Worm (Caenorhabditis elegans) whole organism, L4 larva: ENCODE results near the gene ldh-1.

Experiments used
- D1046.2 ChIP-seq: fragments of 200-800 bp; sonication (Bioruptor generic); IDR thresholded peaks from 2 replicates; pipeline ENCODE4 v1.3.6; 2022; ENCODE audit warnings: missing genetic modification characterization, missing compliant biosample characterization
- F49E8.2 ChIP-seq: sonication (generic microtip); optimal IDR thresholded peaks from 2 replicates; lab custom pipeline; 2016; ENCODE audit warnings: missing compliant biosample characterization, mild to moderate bottlenecking, missing genetic modification characterization, borderline replicate concordance
- Y105C5A.15 ChIP-seq: fragments of 200-800 bp; sonication (Bioruptor generic); IDR thresholded peaks from 2 replicates; pipeline ENCODE4 v1.3.6; 2022; ENCODE audit warnings: missing genetic modification characterization, missing compliant biosample characterization
- Y5F2A.4 ChIP-seq: fragments of 200-800 bp; sonication (Bioruptor generic); optimal IDR thresholded peaks from 2 replicates; lab custom pipeline; 2018; ENCODE audit warnings: mild to moderate bottlenecking, missing genetic modification characterization, missing compliant biosample characterization
- ZK337.2 ChIP-seq: fragments of 200-800 bp; sonication (Bioruptor generic); IDR thresholded peaks from 2 replicates; pipeline ENCODE4 v1.3.6; 2022; ENCODE audit warnings: missing genetic modification reagents, missing genetic modification characterization, missing compliant biosample characterization
- ZK546.5 ChIP-seq, 2 experiments: sonication (generic microtip); optimal IDR thresholded peaks; 2 replicates each; lab custom pipeline; 2017; ENCODE audit warnings: missing biosample characterization in 2 of 2, missing genetic modification characterization in 2 of 2
- aha-1 ChIP-seq: fragments of 150-350 bp; peaks from one replicate; lab custom pipeline; 2014; ENCODE audit warnings: missing biosample characterization, missing genetic modification characterization
- ama-1 ChIP-seq: fragments of 150-350 bp; optimal IDR thresholded peaks from 2 replicates; lab custom pipeline; 2014; ENCODE audit warnings: inconsistent platforms, mixed read lengths
- arid-1 ChIP-seq: fragments of 200-800 bp; sonication (Bioruptor generic); conservative IDR thresholded peaks from 2 replicates; pipeline ENCODE4 v1.3.6; 2022; ENCODE audit warnings: missing genetic modification reagents, missing genetic modification characterization, missing compliant biosample characterization
- attf-4 ChIP-seq: sonication (generic microtip); optimal IDR thresholded peaks from 3 replicates; lab custom pipeline; 2017; ENCODE audit warnings: missing biosample characterization, missing genetic modification characterization
- ceh-28 ChIP-seq: fragments of 150-350 bp; optimal IDR thresholded peaks from 2 replicates; lab custom pipeline; 2014; ENCODE audit warnings: missing biosample characterization, missing genetic modification reagents, missing genetic modification characterization
- ceh-44 ChIP-seq: fragments of 200-800 bp; sonication (Bioruptor generic); IDR thresholded peaks from 2 replicates; pipeline ENCODE4 v1.3.6; 2022; ENCODE audit warnings: missing genetic modification reagents, missing genetic modification characterization, missing compliant biosample characterization
- ces-1 ChIP-seq: fragments of 150-350 bp; sonication (generic microtip); optimal IDR thresholded peaks from 4 replicates; lab custom pipeline; 2014; ENCODE audit warnings: missing biosample characterization, missing genetic modification reagents, missing genetic modification characterization
- ctbp-1 ChIP-seq: fragments of 200-800 bp; sonication (Bioruptor generic); IDR thresholded peaks from 2 replicates; pipeline ENCODE4 v1.3.6; 2022; ENCODE audit warnings: missing genetic modification reagents, missing genetic modification characterization, missing compliant biosample characterization
- daf-8 ChIP-seq: fragments of 200-800 bp; sonication (Bioruptor generic); IDR thresholded peaks from 2 replicates; pipeline ENCODE4 v1.3.6; 2022; ENCODE audit warnings: missing genetic modification characterization, missing compliant biosample characterization
- dmd-6 ChIP-seq: fragments of 200-800 bp; sonication (Bioruptor generic); IDR thresholded peaks from 2 replicates; pipeline ENCODE4 v1.3.6; 2022; ENCODE audit warnings: missing genetic modification reagents, missing genetic modification characterization, missing compliant biosample characterization
- dmd-8 ChIP-seq: fragments of 200-800 bp; sonication (Bioruptor generic); IDR thresholded peaks from 2 replicates; pipeline ENCODE4 v1.3.6; 2022; ENCODE audit warnings: missing genetic modification characterization, missing compliant biosample characterization
- dmd-9 ChIP-seq: fragments of 200-800 bp; sonication (Bioruptor generic); IDR thresholded peaks from 2 replicates; pipeline ENCODE4 v1.3.6; 2022; ENCODE audit warnings: missing genetic modification reagents, missing genetic modification characterization, missing compliant biosample characterization
- dpl-1 ChIP-seq: fragments of 150-350 bp; optimal IDR thresholded peaks from 2 replicates; lab custom pipeline; 2014; ENCODE audit warnings: missing biosample characterization, missing genetic modification reagents, missing genetic modification characterization
- fkh-10 ChIP-seq: fragments of 150-350 bp; optimal IDR thresholded peaks from 2 replicates; lab custom pipeline; 2014; ENCODE audit warnings: missing biosample characterization, missing genetic modification reagents, missing genetic modification characterization
- fos-1 ChIP-seq: fragments of 150-350 bp; optimal IDR thresholded peaks from 2 replicates; lab custom pipeline; 2014; ENCODE audit warnings: missing biosample characterization, missing genetic modification characterization
- gei-8 ChIP-seq: fragments of 200-800 bp; sonication (Bioruptor generic); optimal IDR thresholded peaks from 2 replicates; lab custom pipeline; 2018; ENCODE audit warnings: mild to moderate bottlenecking, missing genetic modification characterization, missing compliant biosample characterization
- hmg-1.1 ChIP-seq: fragments of 200-800 bp; sonication (Bioruptor generic); IDR thresholded peaks from 2 replicates; pipeline ENCODE4 v1.3.6; 2022; ENCODE audit warnings: missing genetic modification reagents, missing genetic modification characterization, missing compliant biosample characterization
- lim-7 ChIP-seq: fragments of 200-800 bp; sonication (Bioruptor generic); IDR thresholded peaks from 2 replicates; pipeline ENCODE4 v1.3.6; 2022; ENCODE audit warnings: missing genetic modification characterization, missing compliant biosample characterization
- lin-1 ChIP-seq: fragments of 200-800 bp; sonication (Bioruptor generic); IDR thresholded peaks from 2 replicates; pipeline ENCODE4 v1.3.6; 2022; ENCODE audit warnings: missing genetic modification reagents, missing genetic modification characterization, missing compliant biosample characterization
- lin-13 ChIP-seq: fragments of 150-350 bp; optimal IDR thresholded peaks from 2 replicates; lab custom pipeline; 2014; ENCODE audit warnings: missing biosample characterization, missing genetic modification reagents, missing genetic modification characterization
- lin-15B ChIP-seq: fragments of 150-350 bp; sonication (generic microtip); optimal IDR thresholded peaks from 3 replicates; lab custom pipeline; 2014; ENCODE audit warnings: missing biosample characterization, missing genetic modification characterization
- lir-3 ChIP-seq: sonication (generic microtip); optimal IDR thresholded peaks from 2 replicates; lab custom pipeline; 2016; ENCODE audit warnings: mild to moderate bottlenecking, missing genetic modification characterization, missing compliant biosample characterization
- madf-5 ChIP-seq, 2 experiments: fragments of 200-800 bp; sonication (Bioruptor generic); IDR thresholded peaks; 2 replicates each; pipeline ENCODE4 v1.3.6; 2022; ENCODE audit warnings: missing compliant biosample characterization in 2 of 2, missing genetic modification characterization in 2 of 2
- madf-9 ChIP-seq: fragments of 200-800 bp; sonication (Bioruptor generic); conservative IDR thresholded peaks from 2 replicates; pipeline ENCODE4 v1.3.6; 2022; ENCODE audit warnings: missing genetic modification reagents, missing genetic modification characterization, missing compliant biosample characterization
- mep-1 ChIP-seq: fragments of 150-350 bp; sonication (generic microtip); optimal IDR thresholded peaks from 3 replicates; lab custom pipeline; 2014; ENCODE audit warnings: missing biosample characterization, missing genetic modification characterization
- mes-2 ChIP-seq: sonication (generic microtip); optimal IDR thresholded peaks from 2 replicates; lab custom pipeline; 2016; ENCODE audit warnings: missing genotype, mild to moderate bottlenecking, missing genetic modification characterization, missing compliant biosample characterization; ENCODE audit not compliant: poor library complexity, severe bottlenecking
- nhr-25 ChIP-seq: sonication (generic microtip); optimal IDR thresholded peaks from 2 replicates; lab custom pipeline; 2017; ENCODE audit warnings: missing genetic modification characterization, mild to moderate bottlenecking, missing compliant biosample characterization, antibody characterized with exemption, moderate library complexity, borderline replicate concordance; ENCODE audit not compliant: insufficient read depth
- nhr-41 ChIP-seq: fragments of 200-800 bp; sonication (Bioruptor generic); IDR thresholded peaks from 2 replicates; pipeline ENCODE4 v1.3.6; 2022; ENCODE audit warnings: missing genetic modification reagents, missing genetic modification characterization, missing compliant biosample characterization
- nhr-48 ChIP-seq: sonication (generic microtip); optimal IDR thresholded peaks from 2 replicates; lab custom pipeline; 2016; ENCODE audit warnings: mild to moderate bottlenecking, missing genetic modification characterization, missing compliant biosample characterization
- nhr-6 ChIP-seq: fragments of 150-350 bp; optimal IDR thresholded peaks from 2 replicates; lab custom pipeline; 2014; ENCODE audit warnings: missing biosample characterization, missing genetic modification characterization
- nhr-76 ChIP-seq: fragments of 150-350 bp; optimal IDR thresholded peaks from 2 replicates; lab custom pipeline; 2014; ENCODE audit warnings: missing biosample characterization, missing genetic modification characterization
- php-3 ChIP-seq: fragments of 200-800 bp; sonication (Bioruptor generic); IDR thresholded peaks from 2 replicates; pipeline ENCODE4 v1.3.6; 2022; ENCODE audit warnings: missing genetic modification reagents, missing genetic modification characterization, missing compliant biosample characterization
- pqm-1 ChIP-seq: sonication (generic microtip); optimal IDR thresholded peaks from 2 replicates; lab custom pipeline; 2017; ENCODE audit warnings: missing biosample characterization, missing genetic modification characterization
- rbr-2 ChIP-seq: sonication (generic microtip); optimal IDR thresholded peaks from 2 replicates; lab custom pipeline; 2016; ENCODE audit warnings: missing genotype, missing genetic modification characterization, missing compliant biosample characterization
- sdz-12 ChIP-seq: fragments of 200-800 bp; sonication (Bioruptor generic); optimal IDR thresholded peaks from 2 replicates; lab custom pipeline; 2018; ENCODE audit warnings: mild to moderate bottlenecking, missing genetic modification characterization, missing compliant biosample characterization
- tra-1 ChIP-seq: fragments of 200-800 bp; sonication (Bioruptor generic); IDR thresholded peaks from 2 replicates; pipeline ENCODE4 v1.3.6; 2022; ENCODE audit warnings: missing genetic modification reagents, missing genetic modification characterization, missing compliant biosample characterization
- unc-130 ChIP-seq: sonication (generic microtip); optimal IDR thresholded peaks from 2 replicates; lab custom pipeline; 2016; ENCODE audit warnings: missing genetic modification reagents, missing genetic modification characterization, missing compliant biosample characterization
- unc-62 ChIP-seq, 3 experiments: fragments of 150-350 bp in 1 of 3; sonication (generic microtip); optimal IDR thresholded peaks in 2 of 3; peaks in 1 of 3; 1 replicate in 1 of 3; 2 replicates in 2 of 3; lab custom pipeline; 2014 to 2017; ENCODE audit warnings: missing biosample characterization in 3 of 3, missing genetic modification characterization in 3 of 3, missing genetic modification reagents in 3 of 3, missing genotype in 1 of 3
- ztf-7 ChIP-seq: fragments of 150-350 bp; optimal IDR thresholded peaks from 2 replicates; lab custom pipeline; 2014; ENCODE audit warnings: missing biosample characterization, missing genetic modification characterization

ldh-1 gene

ce11 chrII:11726470-11727106 lies 2.6 kb downstream of the ldh-1 start, which contains the start of gene F13D12.5 (continued):
- TF ChIP-seq rbr-2 (tag; lab: Kevin White, UChicago) (peak; percentile 10), dmd-8 (GFP tag; lab: Robert Waterston, UW) (no peak), ceh-28 (tag; lab: Kevin White, UChicago) (no peak), tra-1 (GFP tag; lab: Robert Waterston, UW) (0 out of 2 replicates have a peak, but pooled peaks have one; percentile 11), Y105C5A.15 (no peak), lin-15B (no peak)

- no peak for TF ChIP-seq madf-9 (GFP tag; lab: Robert Waterston, UW)
- peak; percentile 91 for TF ChIP-seq aha-1
- no peak for TF ChIP-seq ZK337.2 (GFP tag; lab: Robert Waterston, UW)
Observed at ce11 chrII:11727438-11727837, 3.4 kb downstream of the ldh-1 start.

DNA sequence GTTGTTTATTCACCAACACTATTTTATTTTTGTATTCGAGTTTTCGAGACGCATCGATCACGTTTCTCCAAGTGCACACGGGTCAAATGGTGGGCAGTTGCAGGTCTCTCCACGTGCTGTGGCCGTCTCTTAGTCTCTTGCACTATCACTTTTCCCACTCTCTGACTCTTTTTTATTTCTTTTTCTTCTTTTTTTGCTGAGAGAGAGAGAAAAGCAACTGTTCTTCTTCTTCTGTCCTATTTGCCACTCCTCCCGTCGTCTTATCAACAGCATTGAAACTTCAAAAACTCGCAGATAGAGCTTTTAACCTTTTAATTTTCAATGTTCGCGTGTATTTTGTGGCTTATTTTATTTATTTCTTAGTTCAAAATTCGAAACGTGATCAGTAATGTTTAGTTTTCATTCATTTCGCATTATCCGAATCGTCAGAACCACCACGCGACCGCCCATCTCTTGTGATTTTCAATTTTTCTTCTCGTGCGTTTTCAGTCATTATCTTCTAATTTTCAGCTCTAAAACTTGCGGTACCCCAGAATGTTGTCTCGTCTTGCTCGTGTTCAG lies 4.6 kb downstream of the ldh-1 start, which contains the start of gene alh-8:
TSS of gene alh-8 (plus strand) at position 511 of the 561 bp plus-strand sequence.
- TF ChIP-seq fkh-10 (no peak), daf-8 (GFP tag; lab: Robert Waterston, UW) (no peak), Y105C5A.15 (no peak), rbr-2 (tag; lab: Kevin White, UChicago) (no peak), ceh-28 (tag; lab: Kevin White, UChicago) (no peak), lir-3 (tag; lab: Kevin White, UChicago) (no peak), arid-1 (GFP tag; lab: Robert Waterston, UW) (no peak), gei-8 (GFP tag; lab: Kevin White, UChicago) (no peak), ztf-7 (no peak), lin-15B (no peak), aha-1 (peak; percentile 43), nhr-25 (no peak), unc-130 (GFP tag; lab: Kevin White, UChicago) (no peak), dmd-9 (GFP tag; lab: Robert Waterston, UW) (no peak), hmg-1.1 (GFP tag; lab: Robert Waterston, UW) (no peak), Y5F2A.4 (GFP tag; lab: Kevin White, UChicago) (no peak), mes-2 (tag; lab: Kevin White, UChicago) (peak; percentile 53), ama-1 (lab: Kevin White, UChicago) (peak; percentile 64), nhr-76 (no peak), nhr-48 (tag; lab: Kevin White, UChicago) (peak; percentile 52), nhr-41 (peak; percentile 89), unc-62 (GFP tag; optimal IDR thresholded peaks at IDR 0.05 in 1 of 2; lab: Kevin White, UChicago) (no peak), unc-62 (tag; optimal IDR thresholded peaks at IDR 0.05; lab: Kevin White, UChicago) (no peak), ZK546.5 (tag; optimal IDR thresholded peaks at IDR 0.05; lab: Kevin White, UChicago) (no peak), F49E8.2 (tag; lab: Kevin White, UChicago) (no peak), pqm-1 (tag; lab: Kevin White, UChicago) (peak; percentile 57), lin-1 (peak; percentile 19; the same call in 1 of the 2 replicates), lin-13 (GFP tag; lab: Kevin White, UChicago) (no peak), ces-1 (no peak), ceh-44 (GFP tag; lab: Robert Waterston, UW) (no peak), sdz-12 (GFP tag; lab: Kevin White, UChicago) (no peak), mep-1 (tag; lab: Kevin White, UChicago) (peak; percentile 48), nhr-6 (no peak), lim-7 (GFP tag; lab: Robert Waterston, UW) (no peak), fos-1 (tag; lab: Kevin White, UChicago) (no peak), attf-4 (tag; lab: Kevin White, UChicago) (no peak), ctbp-1 (no peak), php-3 (GFP tag; lab: Robert Waterston, UW) (0 out of 2 replicates have a peak, but pooled peaks have one; percentile 41), dpl-1 (GFP tag; lab: Kevin White, UChicago) (peak; percentile 16), madf-5 (GFP tag; IDR thresholded peaks at IDR 0.05; lab: Robert Waterston, UW) (no peak), dmd-6 (GFP tag; lab: Robert Waterston, UW) (peak; percentile 87), D1046.2 (GFP tag; lab: Robert Waterston, UW) (no peak)
